Fruit fly (Drosophila melanogaster) whole organism, prepupa: ENCODE data around the gene CG10470.

Experiments used
- Blimp-1 ChIP-seq: fragments of 200-800 bp; sonication (Bioruptor generic); optimal IDR thresholded peaks from 3 replicates; lab custom pipeline; 2017; ENCODE audit warnings: missing biosample characterization, missing genetic modification characterization, mild to moderate bottlenecking, moderate library complexity, missing genetic modification reagents
- CG11902 ChIP-seq: fragments of 200-800 bp; sonication (Bioruptor generic); optimal IDR thresholded peaks from 3 replicates; lab custom pipeline; 2016; ENCODE audit warnings: missing biosample characterization, missing genetic modification characterization
- CG31627 ChIP-seq: fragments of 200-800 bp; sonication (Bioruptor generic); optimal IDR thresholded peaks from 3 replicates; lab custom pipeline; 2016; ENCODE audit warnings: missing biosample characterization, missing genetic modification characterization
- CG6792 ChIP-seq: fragments of 200-800 bp; sonication (Bioruptor generic); optimal IDR thresholded peaks from 3 replicates; lab custom pipeline; 2016; ENCODE audit warnings: missing biosample characterization, missing genetic modification characterization
- Gug ChIP-seq: fragments of 200-800 bp; sonication (Bioruptor generic); IDR thresholded peaks from 2 replicates; pipeline ENCODE4 v1.3.6; 2022; ENCODE audit warnings: missing biosample characterization, missing genetic modification characterization
- Hr39 ChIP-seq: fragments of 200-800 bp; sonication (Bioruptor generic); optimal IDR thresholded peaks from 2 replicates; lab custom pipeline; 2016; ENCODE audit warnings: missing biosample characterization, missing genetic modification characterization
- Lpt ChIP-seq: fragments of 200-800 bp; sonication (Bioruptor generic); optimal IDR thresholded peaks from 3 replicates; lab custom pipeline; 2016; ENCODE audit warnings: missing biosample characterization, missing genetic modification characterization
- Met ChIP-seq: fragments of 200-800 bp; sonication (Bioruptor generic); optimal IDR thresholded peaks from 3 replicates; lab custom pipeline; 2016; ENCODE audit warnings: missing biosample characterization, missing genetic modification characterization
- dac ChIP-seq: fragments of 200-800 bp; sonication (Bioruptor generic); optimal IDR thresholded peaks from 2 replicates; lab custom pipeline; 2017; ENCODE audit warnings: missing biosample characterization, mild to moderate bottlenecking, missing genetic modification characterization
- esn ChIP-seq: fragments of 200-800 bp; sonication (Bioruptor generic); optimal IDR thresholded peaks from 2 replicates; lab custom pipeline; 2016; ENCODE audit warnings: missing biosample characterization, mild to moderate bottlenecking, missing genetic modification characterization, moderate library complexity
- fd85E ChIP-seq: fragments of 200-800 bp; sonication (Bioruptor generic); optimal IDR thresholded peaks from 3 replicates; lab custom pipeline; 2016; ENCODE audit warnings: missing biosample characterization, missing genetic modification characterization
- lz ChIP-seq: fragments of 200-800 bp; sonication (Bioruptor generic); optimal IDR thresholded peaks from 3 replicates; lab custom pipeline; 2016; ENCODE audit warnings: missing biosample characterization, missing genetic modification characterization

DNA sequence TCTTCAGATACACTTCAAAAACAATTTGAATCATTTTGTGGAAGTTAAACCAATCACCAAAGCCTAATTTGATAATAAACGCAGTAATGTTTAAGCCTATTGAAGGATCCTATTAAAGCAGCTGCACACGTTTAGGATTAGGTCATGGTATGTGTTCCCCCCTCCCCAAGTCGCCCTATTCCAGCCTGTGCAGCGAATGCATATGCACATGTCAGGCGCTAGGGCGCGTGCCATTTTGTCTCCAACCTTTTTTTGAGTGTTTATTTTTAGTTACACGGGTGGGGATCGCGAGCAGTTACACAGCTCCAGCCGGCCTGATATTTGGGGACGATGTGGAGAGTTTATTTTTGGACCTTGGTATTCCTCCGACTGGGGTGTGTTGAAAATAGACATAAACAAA lies 11.9 kb upstream of the CG10470 start:
- TF ChIP-seq Blimp-1: no peak
- TF ChIP-seq esn (GFP tag; lab: Kevin White, UChicago): no peak
- no peak for TF ChIP-seq CG11902
- no peak for TF ChIP-seq fd85E
- no peak for TF ChIP-seq lz (GFP tag; lab: Kevin White, UChicago)
- no peak for TF ChIP-seq Met (GFP tag; lab: Kevin White, UChicago)
- no peak for TF ChIP-seq Gug (GFP tag; lab: Robert Waterston, UW)
- no peak for TF ChIP-seq Lpt (GFP tag; lab: Kevin White, UChicago)
- TF ChIP-seq Hr39: no peak
- no peak for TF ChIP-seq CG6792 (GFP tag; lab: Kevin White, UChicago)
- no peak for TF ChIP-seq CG31627 (GFP tag; lab: Kevin White, UChicago)
- no peak for TF ChIP-seq dac (GFP tag; lab: Kevin White, UChicago)
